Fruit fly (Drosophila melanogaster) whole organism, embryonic: ENCODE data around the gene Ciz1.

Experiments
- Atf-2 ChIP-seq: fragments of 200-800 bp; sonication (Bioruptor generic); optimal IDR thresholded peaks from 2 replicates; lab custom pipeline; 2016; ENCODE audit warnings: missing biosample characterization, missing genetic modification characterization
- CG11085 ChIP-seq: fragments of 200-800 bp; sonication (Bioruptor generic); IDR thresholded peaks from 2 replicates; pipeline ENCODE4 v1.3.6; 2022; ENCODE audit warnings: missing biosample characterization, missing genetic modification characterization
- CG11398 ChIP-seq: fragments of 200-800 bp; sonication (Bioruptor generic); optimal IDR thresholded peaks from 2 replicates; lab custom pipeline; 2016; ENCODE audit warnings: missing biosample characterization, missing genetic modification characterization
- CG13287 ChIP-seq: fragments of 200-800 bp; sonication (Bioruptor generic); IDR thresholded peaks from 2 replicates; pipeline ENCODE4 v1.3.6; 2022; ENCODE audit warnings: missing biosample characterization, missing genetic modification characterization; ENCODE audit not compliant: partially characterized antibody
- CG15696 ChIP-seq: fragments of 200-800 bp; sonication (Bioruptor generic); optimal IDR thresholded peaks from 2 replicates; lab custom pipeline; 2019; ENCODE audit warnings: missing biosample characterization, mild to moderate bottlenecking, missing genetic modification characterization, moderate library complexity
- CG2129 ChIP-seq: fragments of 200-800 bp; sonication (Bioruptor generic); IDR thresholded peaks from 2 replicates; pipeline ENCODE4 v1.3.6; 2022; ENCODE audit warnings: missing biosample characterization, missing genetic modification characterization; ENCODE audit not compliant: partially characterized antibody
- CG2202 ChIP-seq: fragments of 200-800 bp; sonication (Bioruptor generic); optimal IDR thresholded peaks from 2 replicates; lab custom pipeline; 2018; ENCODE audit warnings: missing biosample characterization, mild to moderate bottlenecking, missing genetic modification characterization
- CG32767 ChIP-seq: fragments of 200-800 bp; sonication (Bioruptor generic); IDR thresholded peaks from 2 replicates; pipeline ENCODE4 v1.3.6; 2022; ENCODE audit warnings: missing biosample characterization, missing genetic modification characterization
- CG33213 ChIP-seq: fragments of 200-800 bp; sonication (Bioruptor generic); optimal IDR thresholded peaks from 3 replicates; lab custom pipeline; 2016; ENCODE audit warnings: missing biosample characterization, missing genetic modification characterization
- CG3726 ChIP-seq: fragments of 200-800 bp; sonication (Bioruptor generic); IDR thresholded peaks from 3 replicates; pipeline ENCODE4, ENCODE4 v1.3.6; 2022; ENCODE audit warnings: missing biosample characterization, missing genetic modification characterization
- CG4360 ChIP-seq: fragments of 200-800 bp; sonication (Bioruptor generic); IDR thresholded peaks from 2 replicates; pipeline ENCODE4 v1.3.6; 2022; ENCODE audit warnings: missing biosample characterization, missing genetic modification characterization
- CG4424 ChIP-seq: fragments of 200-800 bp; sonication (Bioruptor generic); optimal IDR thresholded peaks from 3 replicates; lab custom pipeline; 2016; ENCODE audit warnings: missing biosample characterization, missing genetic modification characterization
- CG4617 ChIP-seq: fragments of 200-800 bp; sonication (Bioruptor generic); optimal IDR thresholded peaks from 3 replicates; lab custom pipeline; 2016; ENCODE audit warnings: missing biosample characterization, missing genetic modification characterization, borderline replicate concordance
- CG4854 ChIP-seq: fragments of 200-800 bp; sonication (Bioruptor generic); optimal IDR thresholded peaks from 2 replicates; lab custom pipeline; 2016; ENCODE audit warnings: missing biosample characterization, missing genetic modification characterization, inconsistent platforms
- CG9817 ChIP-seq: fragments of 200-800 bp; sonication (Bioruptor generic); optimal IDR thresholded peaks from 2 replicates; lab custom pipeline; 2018; ENCODE audit warnings: missing biosample characterization, mild to moderate bottlenecking, missing genetic modification characterization, moderate library complexity
- Chrac-16 ChIP-seq: fragments of 200-800 bp; sonication (Bioruptor generic); optimal IDR thresholded peaks from 3 replicates; lab custom pipeline; 2016; ENCODE audit warnings: missing biosample characterization, missing genetic modification characterization
- D19A ChIP-seq: fragments of 200-800 bp; optimal IDR thresholded peaks from 3 replicates; lab custom pipeline; 2019; ENCODE audit warnings: missing biosample characterization, mild to moderate bottlenecking, missing genetic modification characterization, moderate library complexity
- Dek ChIP-seq: fragments of 200-800 bp; sonication (Bioruptor generic); optimal IDR thresholded peaks from 3 replicates; lab custom pipeline; 2019; ENCODE audit warnings: missing biosample characterization, mild to moderate bottlenecking, missing genetic modification characterization, moderate library complexity
- Drgx ChIP-seq: fragments of 200-800 bp; sonication (Bioruptor generic); IDR thresholded peaks from 2 replicates; pipeline ENCODE4 v1.3.6; 2022; ENCODE audit warnings: missing biosample characterization, missing genetic modification characterization
- HHEX ChIP-seq: fragments of 200-800 bp; sonication (Bioruptor generic); optimal IDR thresholded peaks from 3 replicates; lab custom pipeline; 2017; ENCODE audit warnings: missing biosample characterization, mild to moderate bottlenecking, missing genetic modification characterization, missing genetic modification reagents
- NFAT ChIP-seq: fragments of 200-800 bp; sonication (Bioruptor generic); IDR thresholded peaks from 2 replicates; pipeline ENCODE4 v1.3.6; 2022; ENCODE audit warnings: missing biosample characterization, missing genetic modification characterization
- Sox100B ChIP-seq: fragments of 200-800 bp; sonication (Bioruptor generic); optimal IDR thresholded peaks from 3 replicates; lab custom pipeline; 2018; ENCODE audit warnings: missing biosample characterization, mild to moderate bottlenecking, missing genetic modification characterization
- ato ChIP-seq: fragments of 200-800 bp; sonication (Bioruptor generic); IDR thresholded peaks from 2 replicates; pipeline ENCODE4 v1.3.6; 2022; ENCODE audit warnings: missing biosample characterization, missing genetic modification characterization; ENCODE audit not compliant: partially characterized antibody
- az2 ChIP-seq: fragments of 200-800 bp; sonication (Bioruptor generic); optimal IDR thresholded peaks from 3 replicates; lab custom pipeline; 2016; ENCODE audit warnings: missing biosample characterization, missing genetic modification characterization
- bcd ChIP-seq: fragments of 200-800 bp; sonication (Bioruptor generic); optimal IDR thresholded peaks from 2 replicates; lab custom pipeline; 2017; ENCODE audit warnings: missing biosample characterization, mild to moderate bottlenecking, missing genetic modification characterization
- cato ChIP-seq: fragments of 200-800 bp; sonication (Bioruptor generic); optimal IDR thresholded peaks from 2 replicates; lab custom pipeline; 2016; ENCODE audit warnings: missing biosample characterization, missing genetic modification characterization, borderline replicate concordance
- crp ChIP-seq, 2 experiments: fragments of 200-800 bp; sonication (Bioruptor generic); optimal IDR thresholded peaks; 2 replicates in 1 of 2; 3 replicates in 1 of 2; lab custom pipeline; 2017; ENCODE audit warnings: missing biosample characterization in 2 of 2, missing genetic modification characterization in 2 of 2, mild to moderate bottlenecking in 1 of 2, moderate library complexity in 1 of 2
- fd64A ChIP-seq: fragments of 200-800 bp; sonication (Bioruptor generic); optimal IDR thresholded peaks from 3 replicates; lab custom pipeline; 2018; ENCODE audit warnings: missing biosample characterization, mild to moderate bottlenecking, missing genetic modification characterization
- insv ChIP-seq, 2 experiments: fragments of 200-800 bp; sonication (Bioruptor generic); optimal IDR thresholded peaks; 3 replicates each; lab custom pipeline; 2016 to 2018; ENCODE audit warnings: missing biosample characterization in 2 of 2, missing genetic modification characterization in 2 of 2
- knrl ChIP-seq: fragments of 200-800 bp; sonication (Bioruptor generic); IDR thresholded peaks from 3 replicates; pipeline ENCODE4 v1.3.6; 2022; ENCODE audit warnings: missing biosample characterization, missing genetic modification characterization; ENCODE audit not compliant: partially characterized antibody
- nom ChIP-seq: fragments of 200-800 bp; sonication (Bioruptor generic); optimal IDR thresholded peaks from 2 replicates; lab custom pipeline; 2017; ENCODE audit warnings: missing biosample characterization, missing genetic modification characterization, mild to moderate bottlenecking, moderate library complexity, missing genetic modification reagents
- peb ChIP-seq: fragments of 200-800 bp; sonication (Bioruptor generic); IDR thresholded peaks from 2 replicates; pipeline ENCODE4 v1.3.6; 2022; ENCODE audit warnings: missing biosample characterization, missing genetic modification characterization
- pfk ChIP-seq: fragments of 200-800 bp; sonication (Bioruptor generic); optimal IDR thresholded peaks from 2 replicates; lab custom pipeline; 2018; ENCODE audit warnings: missing biosample characterization, mild to moderate bottlenecking, missing genetic modification characterization, moderate library complexity
- run ChIP-seq: fragments of 200-800 bp; sonication (Bioruptor generic); optimal IDR thresholded peaks from 3 replicates; lab custom pipeline; 2018; ENCODE audit warnings: missing biosample characterization, mild to moderate bottlenecking, missing genetic modification characterization
- salm ChIP-seq: fragments of 200-800 bp; sonication (Bioruptor generic); optimal IDR thresholded peaks from 2 replicates; lab custom pipeline; 2018; ENCODE audit warnings: missing biosample characterization, mild to moderate bottlenecking, missing genetic modification characterization
- sc ChIP-seq, 3 experiments: fragments of >200 bp in 2 of 3; fragments of 200-800 bp in 1 of 3; sonication (Bioruptor generic) in 1 of 3; optimal IDR thresholded peaks; 2 replicates in 2 of 3; 3 replicates in 1 of 3; lab custom pipeline; 2017; ENCODE audit warnings: mild to moderate bottlenecking in 1 of 3, missing biosample characterization in 1 of 3, missing genetic modification characterization in 1 of 3, missing genetic modification reagents in 1 of 3
- sug ChIP-seq: fragments of 200-800 bp; optimal IDR thresholded peaks from 2 replicates; lab custom pipeline; 2019; ENCODE audit warnings: missing biosample characterization, mild to moderate bottlenecking, missing genetic modification characterization, moderate library complexity
- tna ChIP-seq: fragments of 200-800 bp; sonication (Bioruptor generic); IDR thresholded peaks from 2 replicates; pipeline ENCODE4 v1.3.6; 2022; ENCODE audit warnings: missing biosample characterization, missing genetic modification characterization; ENCODE audit not compliant: partially characterized antibody
- trh ChIP-seq: fragments of 200-800 bp; sonication (Bioruptor generic); optimal IDR thresholded peaks from 2 replicates; lab custom pipeline; 2016; ENCODE audit warnings: missing biosample characterization, missing genetic modification characterization
- unpg ChIP-seq: fragments of 200-800 bp; sonication (Bioruptor generic); optimal IDR thresholded peaks from 3 replicates; lab custom pipeline; 2018; ENCODE audit warnings: missing biosample characterization, mild to moderate bottlenecking, missing genetic modification characterization, moderate library complexity
- zen2 ChIP-seq: fragments of 200-800 bp; sonication (Bioruptor generic); IDR thresholded peaks from 3 replicates; pipeline ENCODE4 v1.3.6; 2022; ENCODE audit warnings: missing biosample characterization, missing genetic modification characterization; ENCODE audit not compliant: partially characterized antibody

Ciz1 gene

dm6 chr3L:9859624-9860023 is 4.8 kb upstream of the Ciz1 start, which contains the start of gene CG10809 (continued):
- TF ChIP-seq run (tag; lab: Kevin White, UChicago) (no peak), crp (GFP tag; optimal IDR thresholded peaks at IDR 0.05; lab: Kevin White, UChicago) (peak in 1 of 2 experiments; percentile 32), ato (GFP tag; lab: Robert Waterston, UW) (peak; percentile 77), NFAT (no peak), CG4424 (peak; percentile 45), sc (optimal IDR thresholded peaks at IDR 0.05; lab: Kevin White, UChicago) (no peak), sc (GFP tag; optimal IDR thresholded peaks at IDR 0.05; lab: Kevin White, UChicago) (no peak), CG4854 (no peak), fd64A (GFP tag; lab: Kevin White, UChicago) (no peak), CG11085 (no peak), Dek (no peak)

dm6 chr3L:9863656-9864055 is 783 bp upstream of the Ciz1 start:
- TF ChIP-seq CG9817 (tag; lab: Kevin White, UChicago) (no peak), sug (no peak), insv (GFP tag; optimal IDR thresholded peaks at IDR 0.05; lab: Kevin White, UChicago) (no peak), tna (GFP tag; lab: Robert Waterston, UW) (no peak), CG32767 (GFP tag; lab: Robert Waterston, UW) (no peak), crp (GFP tag; optimal IDR thresholded peaks at IDR 0.05; lab: Kevin White, UChicago) (no peak), nom (GFP tag; lab: Kevin White, UChicago) (peak; percentile 76), CG33213 (no peak)

- TF ChIP-seq CG4360 (GFP tag; lab: Robert Waterston, UW) (peak; percentile 91), Chrac-16 (GFP tag; lab: Kevin White, UChicago) (no peak)
- TF ChIP-seq, all 482 proteins: peak for 1
Measured at dm6 chr3L:9865053-9865442, 609 bp downstream of the Ciz1 start.

- TF ChIP-seq Drgx (peak; percentile 49; the same call in 1 of the 2 replicates), CG2129 (no peak)
Measured at dm6 chr3L:9872035-9872434, 7.6 kb downstream of the Ciz1 start.

DNA sequence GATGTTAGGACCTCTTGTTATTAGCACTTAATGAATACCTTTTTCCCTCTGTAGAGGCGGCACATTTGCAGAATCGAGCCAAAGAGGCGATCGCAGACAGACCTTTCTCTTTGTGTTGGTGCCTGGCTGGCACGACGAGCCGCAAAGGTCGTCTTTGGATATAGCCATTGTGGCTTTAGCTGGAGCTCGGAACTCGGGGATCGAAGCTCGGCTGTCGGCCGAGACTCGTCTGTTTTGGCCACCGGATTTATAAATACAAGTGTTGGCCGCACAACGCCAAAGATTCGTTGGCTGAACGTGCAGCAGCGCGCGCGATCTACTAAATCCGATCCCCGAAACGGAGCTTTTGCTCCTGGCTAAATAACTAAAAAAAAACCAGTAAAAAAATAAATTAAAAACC is 14.2 kb downstream of the Ciz1 start, which contains the start of gene CG34382:
TSS of gene CG34382 (plus strand) at position 301 of the 400 bp plus-strand sequence.
- TF ChIP-seq CG3726 (GFP tag; lab: Robert Waterston, UW): 0 out of 3 replicates have a peak, but pooled peaks have one; percentile 23
- no peak for TF ChIP-seq Sox100B (GFP tag; lab: Kevin White, UChicago)
- TF ChIP-seq, all 482 proteins: peak for 1

dm6 chr3L:9888630-9889130 is 24.2 kb downstream of the Ciz1 start, which contains the start of the genes Taf2 and CalpB:
Taf2 (minus strand) TSS chr3L:9888683.
CalpB (plus strand) TSS chr3L:9888762.
- TF ChIP-seq CG13287: peak; percentile 29
- peak; percentile 91 for TF ChIP-seq bcd (GFP tag; lab: Kevin White, UChicago)
- peak; percentile 86 for TF ChIP-seq unpg (GFP tag; lab: Kevin White, UChicago)
- peak; percentile 25; the same call in 1 of the 3 replicates for TF ChIP-seq knrl
- TF ChIP-seq trh (GFP tag; lab: Kevin White, UChicago): peak; percentile 21
- TF ChIP-seq CG11398: peak; percentile 33
- peak; percentile 52 for TF ChIP-seq CG2202 (tag; lab: Kevin White, UChicago)
- no peak for TF ChIP-seq zen2
- no peak for TF ChIP-seq pfk (GFP tag; lab: Kevin White, UChicago)
- TF ChIP-seq az2 (GFP tag; lab: Kevin White, UChicago): peak; percentile 82
- TF ChIP-seq peb: peak; percentile 34; the same call in 1 of the 2 replicates
- TF ChIP-seq cato (GFP tag; lab: Kevin White, UChicago): peak; percentile 30
- peak; percentile 93 for TF ChIP-seq D19A (tag; lab: Kevin White, UChicago)
- peak; percentile 82 for TF ChIP-seq HHEX (GFP tag; lab: Kevin White, UChicago)
- no peak for TF ChIP-seq Atf-2
- TF ChIP-seq CG4617 (GFP tag; lab: Kevin White, UChicago): peak; percentile 73
- TF ChIP-seq CG15696 (tag; lab: Kevin White, UChicago): peak; percentile 82
- peak; percentile 81 for TF ChIP-seq salm
